Fruit fly (Drosophila melanogaster): ENCODE results near the gene CG2310.

Gene CG2310

DNA sequence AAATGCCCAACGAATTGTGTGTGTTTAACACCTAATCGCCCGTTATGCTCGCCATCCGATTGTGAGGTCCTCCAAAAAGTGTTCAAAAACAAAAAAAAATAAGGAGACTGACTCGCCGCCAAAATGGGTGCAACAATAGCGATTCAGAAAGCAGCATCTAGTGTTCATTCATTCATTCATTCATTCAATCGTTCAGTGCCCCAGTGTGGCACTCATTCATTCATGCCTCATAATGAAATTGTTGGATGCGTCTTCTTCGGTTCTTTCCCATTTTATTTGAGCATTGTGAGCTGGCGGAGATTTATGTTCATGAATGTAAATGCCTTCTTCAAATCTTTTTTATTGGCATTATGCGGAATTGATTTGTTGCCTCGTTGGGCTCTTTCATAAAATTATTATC lies 24.6 kb upstream of the CG2310 start:
- TF ChIP-seq N (GFP tag; optimal IDR thresholded peaks at IDR 0.05), result no peak

DNA sequence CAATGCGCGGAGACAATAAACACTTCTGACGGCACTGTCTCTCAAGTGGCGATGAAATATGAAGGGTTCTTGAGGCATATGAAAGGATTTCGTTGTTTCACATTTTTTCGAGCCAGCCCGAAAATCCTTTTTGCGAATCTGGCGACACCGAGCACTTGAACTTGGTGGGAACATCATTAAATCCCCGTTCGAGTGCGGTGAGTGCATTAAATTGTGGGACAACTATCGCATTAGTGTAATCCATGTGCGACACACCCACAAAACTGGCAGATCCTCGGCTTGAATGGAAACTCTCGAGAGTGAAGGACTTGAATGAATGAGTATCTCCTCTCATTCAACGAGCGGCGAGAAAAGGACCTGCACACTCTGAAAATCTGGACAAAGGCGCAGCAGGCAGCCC lies 23.4 kb upstream of the CG2310 start:
- TF ChIP-seq Rel (GFP tag; optimal IDR thresholded peaks at IDR 0.05), result no peak
- TF ChIP-seq Rel (tag; optimal IDR thresholded peaks at IDR 0.05), result no peak
- TF ChIP-seq HLH106 (tag; optimal IDR thresholded peaks at IDR 0.05), result no peak
- no peak for TF ChIP-seq jim (GFP tag; optimal IDR thresholded peaks at IDR 0.05)
- TF ChIP-seq Hr78 (GFP tag; optimal IDR thresholded peaks at IDR 0.05), result no peak
- TF ChIP-seq brk (GFP tag; optimal IDR thresholded peaks at IDR 0.05), result no peak
- TF ChIP-seq sv (GFP tag; optimal IDR thresholded peaks at IDR 0.05), result no peak
- no peak for TF ChIP-seq woc (GFP tag; optimal IDR thresholded peaks at IDR 0.05)
- no peak for TF ChIP-seq Dif (GFP tag; optimal IDR thresholded peaks at IDR 0.05; ENCODE audit: partially characterized antibody)
- no peak for TF ChIP-seq pan (optimal IDR thresholded peaks at IDR 0.05)
- no peak for TF ChIP-seq br (GFP tag; optimal IDR thresholded peaks at IDR 0.05)
- TF ChIP-seq fru (GFP tag; optimal IDR thresholded peaks at IDR 0.05), result no peak
- TF ChIP-seq OdsH (GFP tag; optimal IDR thresholded peaks at IDR 0.05), result no peak
- no peak for TF ChIP-seq Myc (optimal IDR thresholded peaks at IDR 0.05)
- no peak for TF ChIP-seq Jra (GFP tag; optimal IDR thresholded peaks at IDR 0.05)
- no peak for TF ChIP-seq Vsx2 (GFP tag; optimal IDR thresholded peaks at IDR 0.05; ENCODE audit: partially characterized antibody)

DNA sequence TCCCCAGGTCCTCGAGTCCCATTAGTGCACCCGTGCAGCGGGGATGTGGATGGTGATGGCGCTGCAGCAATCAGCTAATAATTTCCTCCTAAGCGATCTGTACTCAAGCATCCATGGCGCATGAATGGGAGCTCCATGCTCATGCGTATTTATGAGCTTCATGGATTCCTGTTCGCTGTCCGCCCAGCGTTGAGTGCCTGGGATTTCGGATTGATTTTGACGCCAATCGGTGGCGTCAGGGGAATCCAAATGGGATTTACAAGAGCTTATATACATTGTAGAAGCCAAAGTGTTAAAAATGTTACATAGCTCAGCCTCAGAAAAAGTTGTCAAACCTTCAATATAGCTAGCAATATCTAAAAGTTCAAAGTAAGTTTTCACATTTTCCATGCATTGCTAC lies 22.1 kb upstream of the CG2310 start, which contains the start of gene ND-20L:
Gene ND-20L, plus strand, starts transcription at position 301 of the 400 bp plus-strand sequence.
- TF ChIP-seq Myc (optimal IDR thresholded peaks at IDR 0.05) (no peak), HLH106 (tag; optimal IDR thresholded peaks at IDR 0.05) (no peak), dmrt93B (GFP tag; optimal IDR thresholded peaks at IDR 0.05) (no peak), lola (GFP tag; optimal IDR thresholded peaks at IDR 0.05) (no peak), ey (GFP tag; optimal IDR thresholded peaks at IDR 0.05) (no peak), CrebA (GFP tag; optimal IDR thresholded peaks at IDR 0.05; ENCODE audit: borderline replicate concordance) (no peak), fru (GFP tag; optimal IDR thresholded peaks at IDR 0.05) (no peak), pan (optimal IDR thresholded peaks at IDR 0.05) (no peak), GATAd (GFP tag; optimal IDR thresholded peaks at IDR 0.05) (no peak), Hnf4 (GFP tag; optimal IDR thresholded peaks at IDR 0.05) (no peak), N (GFP tag; optimal IDR thresholded peaks at IDR 0.05) (no peak), brk (GFP tag; optimal IDR thresholded peaks at IDR 0.05) (no peak), tai (GFP tag; optimal IDR thresholded peaks at IDR 0.05) (no peak), OdsH (GFP tag; optimal IDR thresholded peaks at IDR 0.05) (no peak), usp (GFP tag; optimal IDR thresholded peaks at IDR 0.05) (no peak), sage (GFP tag; optimal IDR thresholded peaks at IDR 0.05) (no peak)

DNA sequence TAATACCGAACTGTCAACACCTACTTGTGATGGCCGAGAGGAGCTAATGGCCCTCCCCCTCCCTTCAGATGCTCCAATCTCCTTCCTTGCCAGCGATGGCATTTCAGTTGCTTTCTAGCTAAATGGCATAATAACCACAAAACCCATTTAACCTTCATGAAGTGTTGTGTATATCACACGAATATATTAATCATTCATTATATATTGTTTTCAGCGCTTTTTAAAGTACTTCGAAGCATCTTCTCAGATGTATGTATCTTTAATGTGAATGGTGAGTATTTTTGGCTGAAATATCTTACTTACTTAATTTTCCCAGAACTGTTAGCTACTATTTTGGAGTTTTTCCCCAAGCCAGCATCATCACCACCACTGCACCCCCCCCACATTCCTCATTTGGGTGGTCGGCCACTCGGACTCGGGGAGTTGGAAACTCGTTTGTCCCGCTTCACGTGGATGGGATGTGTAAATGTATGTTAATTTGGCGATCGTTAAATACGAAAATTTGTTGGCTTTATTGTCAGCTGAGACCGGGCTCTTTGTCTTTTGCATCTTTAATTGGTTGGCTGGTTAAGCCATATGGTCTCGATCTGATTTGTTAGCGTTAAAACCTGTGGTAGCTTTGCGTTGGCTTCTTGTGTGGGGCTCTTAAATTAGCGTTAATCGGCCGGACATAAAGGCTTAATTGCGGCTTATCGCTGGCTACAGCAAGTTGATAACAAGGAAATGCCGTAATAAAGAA lies 19.2 kb upstream of the CG2310 start:
- TF ChIP-seq HLH106 (tag; optimal IDR thresholded peaks at IDR 0.05) (no peak), usp (GFP tag; optimal IDR thresholded peaks at IDR 0.05) (no peak), Myc (optimal IDR thresholded peaks at IDR 0.05) (peak; percentile 47), Dfd (GFP tag; optimal IDR thresholded peaks at IDR 0.05) (no peak)

DNA sequence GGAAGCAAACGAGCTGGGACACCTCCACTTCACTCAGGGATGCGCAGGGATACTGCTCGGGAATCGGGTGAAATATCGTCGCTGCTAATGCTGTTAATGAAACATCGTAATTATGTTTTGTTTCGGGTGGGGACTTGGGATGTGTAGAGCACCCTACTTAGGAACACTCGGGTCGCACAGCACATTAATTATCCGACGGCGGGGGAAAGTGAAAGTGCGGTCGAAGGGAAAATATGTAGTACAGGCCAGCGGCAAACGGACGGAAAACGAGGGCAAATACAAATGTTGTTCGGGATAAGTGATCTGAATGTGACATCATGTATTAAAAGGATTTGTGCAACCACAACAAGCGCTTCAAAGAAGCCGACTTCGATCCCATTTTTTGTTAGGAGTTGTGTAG lies 18.2 kb upstream of the CG2310 start:
- TF ChIP-seq foxo (GFP tag; optimal IDR thresholded peaks at IDR 0.05) (no peak), Dif (GFP tag; optimal IDR thresholded peaks at IDR 0.05; ENCODE audit: partially characterized antibody) (no peak), psq (GFP tag; optimal IDR thresholded peaks at IDR 0.05) (no peak), CG32264 (GFP tag; optimal IDR thresholded peaks at IDR 0.05) (no peak), GATAd (GFP tag; optimal IDR thresholded peaks at IDR 0.05) (no peak), fru (GFP tag; optimal IDR thresholded peaks at IDR 0.05) (no peak), sage (GFP tag; optimal IDR thresholded peaks at IDR 0.05) (no peak), CrebA (GFP tag; optimal IDR thresholded peaks at IDR 0.05; ENCODE audit: borderline replicate concordance) (no peak), Jra (GFP tag; optimal IDR thresholded peaks at IDR 0.05) (no peak), dmrt93B (GFP tag; optimal IDR thresholded peaks at IDR 0.05) (no peak), rgr (GFP tag; optimal IDR thresholded peaks at IDR 0.05) (no peak), Abd-B (GFP tag; optimal IDR thresholded peaks at IDR 0.05) (no peak), brk (GFP tag; optimal IDR thresholded peaks at IDR 0.05) (no peak), OdsH (GFP tag; optimal IDR thresholded peaks at IDR 0.05) (no peak), jim (GFP tag; optimal IDR thresholded peaks at IDR 0.05) (no peak), woc (GFP tag; optimal IDR thresholded peaks at IDR 0.05) (no peak), N (GFP tag; optimal IDR thresholded peaks at IDR 0.05) (no peak), lola (GFP tag; optimal IDR thresholded peaks at IDR 0.05) (no peak), Hr78 (GFP tag; optimal IDR thresholded peaks at IDR 0.05) (no peak), Hr83 (GFP tag; optimal IDR thresholded peaks at IDR 0.05; ENCODE audit: poor library complexity, severe bottlenecking) (no peak)

Data from whole organism, wandering third instar larva.